Worm (Caenorhabditis elegans) whole organism, L3 larva: ENCODE results near the gene zip-9.

Experiments used
- pha-4 ChIP-seq: fragments of 150-350 bp; optimal IDR thresholded peaks from 2 replicates; lab custom pipeline; 2014; ENCODE audit warnings: missing biosample characterization, missing genetic modification reagents, missing genetic modification characterization
- snpc-4 ChIP-seq: fragments of 150-350 bp; optimal IDR thresholded peaks from 2 replicates; lab custom pipeline; 2014; ENCODE audit warnings: missing biosample characterization, missing genetic modification characterization

- TF ChIP-seq pha-4 (tag; lab: Kevin White, UChicago) (no peak), snpc-4 (no peak)
These were observed 25.5 kb downstream of the zip-9 start for ce11 chrV:10967594-10968273.
